Worm (Caenorhabditis elegans): ENCODE data around the gene moc-3.
A peak's percentile ranks its signal among the peaks of the same experiment; 100 is the strongest.

Gene moc-3

ce11 chrIV:8136005-8136512, 5.7 kb downstream of the moc-3 start, which contains the start of the genes isp-1 and islo-1:
Gene isp-1, minus strand, starts transcription at chrIV:8136055.
Gene islo-1, plus strand, starts transcription at chrIV:8136389.
- TF ChIP-seq fkh-6 (tag; optimal IDR thresholded peaks at IDR 0.05) (no peak), nfya-1 (tag; optimal IDR thresholded peaks at IDR 0.05) (peak; percentile 60), K02D7.2 (tag; optimal IDR thresholded peaks at IDR 0.05) (no peak), zip-5 (tag; optimal IDR thresholded peaks at IDR 0.05) (no peak), ceh-18 (tag; optimal IDR thresholded peaks at IDR 0.05) (peak; percentile 79), nhr-11 (tag; optimal IDR thresholded peaks at IDR 0.05) (no peak), elt-4 (tag; optimal IDR thresholded peaks at IDR 0.05) (no peak), che-1 (tag; optimal IDR thresholded peaks at IDR 0.05) (no peak), ceh-31 (tag; optimal IDR thresholded peaks at IDR 0.05) (peak; percentile 55), ceh-2 (tag; optimal IDR thresholded peaks at IDR 0.05) (no peak), ref-2 (tag; optimal IDR thresholded peaks at IDR 0.05) (peak; percentile 56), hlh-30 (tag; optimal IDR thresholded peaks at IDR 0.05; ENCODE audit: insufficient read depth) (peak; percentile 41), madf-2 (tag; optimal IDR thresholded peaks at IDR 0.05) (no peak), rnt-1 (tag; optimal IDR thresholded peaks at IDR 0.05) (peak; percentile 50), ceh-34 (tag; optimal IDR thresholded peaks at IDR 0.05) (peak; percentile 34), eyg-1 (tag; optimal IDR thresholded peaks at IDR 0.05) (no peak), elt-2 (tag; optimal IDR thresholded peaks at IDR 0.05) (peak; percentile 36), unc-55 (GFP tag; optimal IDR thresholded peaks at IDR 0.05) (peak; percentile 17), unc-42 (tag; optimal IDR thresholded peaks at IDR 0.05) (peak; percentile 4), tbx-2 (tag; optimal IDR thresholded peaks at IDR 0.05) (peak; percentile 55)

- TF ChIP-seq unc-3 (GFP tag; conservative IDR thresholded peaks at IDR 0.05): no peak
- TF ChIP-seq unc-3 (tag; optimal IDR thresholded peaks at IDR 0.05): no peak
- TF ChIP-seq nhr-11 (tag; optimal IDR thresholded peaks at IDR 0.05): no peak
- no peak for TF ChIP-seq K09A11.1 (tag; optimal IDR thresholded peaks at IDR 0.05; ENCODE audit: insufficient read depth)
- no peak for TF ChIP-seq F13H6.1 (tag; optimal IDR thresholded peaks at IDR 0.05)
- no peak for TF ChIP-seq ceh-30 (tag; optimal IDR thresholded peaks at IDR 0.05)
- TF ChIP-seq hlh-30 (tag; optimal IDR thresholded peaks at IDR 0.05; ENCODE audit: insufficient read depth): no peak
- TF ChIP-seq unc-86 (tag; optimal IDR thresholded peaks at IDR 0.05): no peak
- TF ChIP-seq ceh-18 (tag; optimal IDR thresholded peaks at IDR 0.05): no peak
- TF ChIP-seq dmd-4 (tag; optimal IDR thresholded peaks at IDR 0.05; ENCODE audit: borderline replicate concordance): no peak
- TF ChIP-seq pros-1 (tag; optimal IDR thresholded peaks at IDR 0.05): no peak
- no peak for TF ChIP-seq ceh-45 (GFP tag; IDR thresholded peaks at IDR 0.05)
- no peak for TF ChIP-seq sox-4 (tag; optimal IDR thresholded peaks at IDR 0.05)
- no peak for TF ChIP-seq lim-6 (tag; optimal IDR thresholded peaks at IDR 0.05)
- TF ChIP-seq gmeb-2 (tag; optimal IDR thresholded peaks at IDR 0.05): no peak
- no peak for TF ChIP-seq unc-42 (tag; optimal IDR thresholded peaks at IDR 0.05)
- TF ChIP-seq tbx-7 (tag; optimal IDR thresholded peaks at IDR 0.05): no peak
These were observed 6.2 kb downstream of the moc-3 start for ce11 chrIV:8136548-8136947.

ce11 chrIV:8138984-8139383, 8.6 kb downstream of the moc-3 start, which contains the start of gene pmk-3:
Gene pmk-3, plus strand, starts transcription at chrIV:8139219.
- TF ChIP-seq unc-3 (GFP tag; conservative IDR thresholded peaks at IDR 0.05) (no peak), unc-3 (tag; optimal IDR thresholded peaks at IDR 0.05) (no peak), dve-1 (tag; optimal IDR thresholded peaks at IDR 0.05) (no peak), ceh-34 (tag; optimal IDR thresholded peaks at IDR 0.05) (no peak), dmd-4 (tag; optimal IDR thresholded peaks at IDR 0.05; ENCODE audit: borderline replicate concordance) (no peak), C38D4.7 (GFP tag; optimal IDR thresholded peaks at IDR 0.05) (no peak), C08G9.2 (tag; optimal IDR thresholded peaks at IDR 0.05) (no peak), pat-9 (tag; optimal IDR thresholded peaks at IDR 0.05) (no peak), nfya-1 (tag; optimal IDR thresholded peaks at IDR 0.05) (no peak), ztf-16 (tag; optimal IDR thresholded peaks at IDR 0.05) (no peak), hlh-15 (tag; optimal IDR thresholded peaks at IDR 0.05) (no peak), ceh-24 (tag; optimal IDR thresholded peaks at IDR 0.05) (no peak)
